Worm (Caenorhabditis elegans) whole organism, L3 larva: ENCODE results near the gene R07E5.4.

ENCODE experiments used
- R02D3.7 ChIP-seq: fragments of 150-350 bp; optimal IDR thresholded peaks from 2 replicates; lab custom pipeline; 2014; ENCODE audit warnings: missing biosample characterization, missing genetic modification characterization
- ZK546.5 ChIP-seq: sonication (generic microtip); optimal IDR thresholded peaks from 2 replicates; lab custom pipeline; 2017; ENCODE audit warnings: missing biosample characterization, missing genetic modification characterization
- aly-2 ChIP-seq: fragments of 150-350 bp; optimal IDR thresholded peaks from 2 replicates; lab custom pipeline; 2014; ENCODE audit warnings: missing biosample characterization, missing genetic modification characterization
- ama-1 ChIP-seq: fragments of 150-350 bp; optimal IDR thresholded peaks from 2 replicates; lab custom pipeline; 2018
- ceh-16 ChIP-seq: sonication (generic microtip); optimal IDR thresholded peaks from 2 replicates; lab custom pipeline; 2017; ENCODE audit warnings: missing biosample characterization, missing genetic modification characterization
- ceh-28 ChIP-seq: fragments of 150-350 bp; optimal IDR thresholded peaks from 2 replicates; lab custom pipeline; 2014; ENCODE audit warnings: missing biosample characterization, missing genetic modification reagents, missing genetic modification characterization
- ceh-82 ChIP-seq: fragments of 150-350 bp; optimal IDR thresholded peaks from 2 replicates; lab custom pipeline; 2014; ENCODE audit warnings: missing biosample characterization, missing genetic modification characterization
- ceh-9 ChIP-seq: sonication (generic microtip); optimal IDR thresholded peaks from 2 replicates; lab custom pipeline; 2018; ENCODE audit warnings: missing biosample characterization, missing genetic modification characterization
- daf-12 ChIP-seq: fragments of 150-350 bp; optimal IDR thresholded peaks from 2 replicates; lab custom pipeline; 2014; ENCODE audit warnings: missing biosample characterization, missing genetic modification reagents, missing genetic modification characterization
- egl-27 ChIP-seq: sonication (generic microtip); optimal IDR thresholded peaks from 4 replicates; lab custom pipeline; 2017; ENCODE audit warnings: missing biosample characterization, missing genetic modification reagents, missing genetic modification characterization
- elt-2 ChIP-seq: sonication (generic microtip); optimal IDR thresholded peaks from 2 replicates; lab custom pipeline; 2016; ENCODE audit warnings: missing genetic modification reagents, mild to moderate bottlenecking, missing genetic modification characterization, missing compliant biosample characterization
- elt-3 ChIP-seq, 3 experiments: fragments of 150-350 bp in 1 of 3; sonication (generic microtip) in 2 of 3; optimal IDR thresholded peaks; 2 replicates in 2 of 3; 4 replicates in 1 of 3; lab custom pipeline; 2014 to 2017; ENCODE audit warnings: missing biosample characterization in 3 of 3, missing genetic modification characterization in 3 of 3
- fkh-2 ChIP-seq: fragments of 150-350 bp; optimal IDR thresholded peaks from 2 replicates; lab custom pipeline; 2014; ENCODE audit warnings: missing biosample characterization, missing genetic modification reagents, missing genetic modification characterization
- fos-1 ChIP-seq: fragments of 150-350 bp; optimal IDR thresholded peaks from 2 replicates; lab custom pipeline; 2014; ENCODE audit warnings: missing biosample characterization, missing genetic modification characterization
- hmg-11 ChIP-seq: sonication (generic microtip); optimal IDR thresholded peaks from 2 replicates; lab custom pipeline; 2016; ENCODE audit warnings: missing genetic modification characterization, missing compliant biosample characterization
- jun-1 ChIP-seq: fragments of 150-350 bp; optimal IDR thresholded peaks from 2 replicates; lab custom pipeline; 2014; ENCODE audit warnings: missing biosample characterization, missing genetic modification reagents, missing genetic modification characterization
- lin-15B ChIP-seq: fragments of 150-350 bp; optimal IDR thresholded peaks from 2 replicates; lab custom pipeline; 2014; ENCODE audit warnings: missing biosample characterization, missing genetic modification characterization
- lin-39 ChIP-seq: fragments of 150-350 bp; optimal IDR thresholded peaks from 2 replicates; lab custom pipeline; 2018; ENCODE audit warnings: missing biosample characterization, missing genetic modification reagents, missing genetic modification characterization
- lsy-12 ChIP-seq: sonication (generic microtip); optimal IDR thresholded peaks from 2 replicates; lab custom pipeline; 2016; ENCODE audit warnings: mild to moderate bottlenecking, missing genetic modification characterization, missing compliant biosample characterization
- mml-1 ChIP-seq: fragments of 150-350 bp; sonication (generic microtip); optimal IDR thresholded peaks from 3 replicates; lab custom pipeline; 2014; ENCODE audit warnings: missing biosample characterization, missing genetic modification characterization
- nfya-1 ChIP-seq: sonication (generic microtip); optimal IDR thresholded peaks from 2 replicates; lab custom pipeline; 2017; ENCODE audit warnings: missing genetic modification characterization, mild to moderate bottlenecking, missing compliant biosample characterization, antibody characterized with exemption, moderate library complexity; ENCODE audit not compliant: insufficient read depth
- nhr-11 ChIP-seq: fragments of 150-350 bp; optimal IDR thresholded peaks from 2 replicates; lab custom pipeline; 2014; ENCODE audit warnings: missing biosample characterization, missing genetic modification characterization
- nhr-12 ChIP-seq: fragments of 150-350 bp; optimal IDR thresholded peaks from 2 replicates; lab custom pipeline; 2014; ENCODE audit warnings: missing biosample characterization, missing genetic modification characterization
- nhr-23 ChIP-seq: fragments of 150-350 bp; optimal IDR thresholded peaks from 2 replicates; lab custom pipeline; 2014; ENCODE audit warnings: missing biosample characterization, missing genetic modification reagents, missing genetic modification characterization
- nhr-237 ChIP-seq: fragments of 150-350 bp; optimal IDR thresholded peaks from 2 replicates; lab custom pipeline; 2014; ENCODE audit warnings: missing biosample characterization, missing genetic modification characterization
- nhr-25 ChIP-seq: sonication (generic microtip); optimal IDR thresholded peaks from 2 replicates; lab custom pipeline; 2017; ENCODE audit warnings: missing biosample characterization, missing genetic modification characterization
- nhr-28 ChIP-seq: fragments of 150-350 bp; optimal IDR thresholded peaks from 2 replicates; lab custom pipeline; 2014; ENCODE audit warnings: missing biosample characterization, missing genetic modification characterization
- nhr-43 ChIP-seq: sonication (generic microtip); optimal IDR thresholded peaks from 2 replicates; lab custom pipeline; 2016; ENCODE audit warnings: mild to moderate bottlenecking, missing genetic modification characterization, missing compliant biosample characterization; ENCODE audit not compliant: poor library complexity, severe bottlenecking
- nhr-67 ChIP-seq: fragments of 150-350 bp; optimal IDR thresholded peaks from 2 replicates; lab custom pipeline; 2014; ENCODE audit warnings: missing biosample characterization, missing genetic modification characterization
- nhr-76 ChIP-seq: fragments of 150-350 bp; sonication (generic microtip); optimal IDR thresholded peaks from 5 replicates; lab custom pipeline; 2014; ENCODE audit warnings: missing biosample characterization, missing genetic modification characterization
- nhr-77 ChIP-seq: fragments of 150-350 bp; optimal IDR thresholded peaks from 2 replicates; lab custom pipeline; 2014; ENCODE audit warnings: missing biosample characterization, missing genetic modification characterization
- pha-4 ChIP-seq: fragments of 150-350 bp; optimal IDR thresholded peaks from 2 replicates; lab custom pipeline; 2014; ENCODE audit warnings: missing biosample characterization, missing genetic modification reagents, missing genetic modification characterization
- skn-1 ChIP-seq: fragments of 150-350 bp; optimal IDR thresholded peaks from 2 replicates; lab custom pipeline; 2014; ENCODE audit warnings: missing biosample characterization, missing genetic modification characterization
- snpc-4 ChIP-seq: fragments of 150-350 bp; optimal IDR thresholded peaks from 2 replicates; lab custom pipeline; 2014; ENCODE audit warnings: missing biosample characterization, missing genetic modification characterization
- ztf-11 ChIP-seq: fragments of 150-350 bp; optimal IDR thresholded peaks from 2 replicates; lab custom pipeline; 2014; ENCODE audit warnings: missing biosample characterization, missing genetic modification characterization
- ztf-4 ChIP-seq: fragments of 150-350 bp; optimal IDR thresholded peaks from 2 replicates; lab custom pipeline; 2014; ENCODE audit warnings: missing biosample characterization, missing genetic modification characterization

Gene R07E5.4

DNA sequence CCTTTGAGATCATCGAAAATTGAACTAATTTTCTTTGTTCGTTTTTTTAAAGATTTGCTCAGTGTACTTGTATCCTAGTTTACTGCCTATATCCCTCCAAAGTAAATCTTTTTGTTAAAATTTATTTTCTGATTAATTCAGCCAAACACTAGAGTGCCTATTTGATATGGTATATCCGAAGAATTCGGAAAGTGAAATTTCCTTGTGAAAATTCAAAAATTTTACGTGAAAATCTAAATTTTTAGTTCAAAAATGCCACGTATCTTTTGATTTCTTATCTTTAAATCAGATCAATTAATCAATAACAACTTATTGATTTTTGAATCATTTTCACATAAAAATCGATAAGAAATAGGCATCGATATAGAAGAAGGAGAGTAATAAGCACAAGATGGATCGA, 3.9 kb downstream of the R07E5.4 start, which contains the start of gene R07E5.6:
TSS of gene R07E5.6 (plus strand) at position 301 of the 400 bp plus-strand sequence.
- TF ChIP-seq pha-4 (tag; lab: Kevin White, UChicago) (no peak), aly-2 (no peak), ceh-28 (tag; lab: Kevin White, UChicago) (peak; percentile 41), daf-12 (tag; lab: Kevin White, UChicago) (no peak)

DNA sequence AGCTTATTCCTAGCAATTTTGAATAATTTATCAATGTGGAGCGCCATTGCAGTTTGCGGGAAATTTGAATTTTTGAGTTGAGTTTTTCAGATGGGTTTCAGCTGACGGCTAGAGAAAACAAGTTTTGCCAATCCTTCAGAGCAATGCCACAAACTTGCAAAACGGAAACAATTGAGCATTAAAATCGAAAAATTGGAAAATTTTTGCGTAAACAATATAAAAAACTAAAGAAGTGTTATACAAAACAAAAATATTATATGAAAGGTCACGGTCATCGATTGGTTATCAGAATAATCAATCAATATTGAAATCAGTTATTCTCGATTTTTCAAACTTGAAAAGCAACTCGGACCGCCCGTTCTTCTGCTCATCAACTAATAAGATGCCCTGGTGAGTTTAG, 6.5 kb downstream of the R07E5.4 start, which contains the start of gene R07E5.15:
TSS of gene R07E5.15 (plus strand) at position 301 of the 400 bp plus-strand sequence.
- no peak for TF ChIP-seq ceh-9
- no peak for TF ChIP-seq nhr-28
- no peak for TF ChIP-seq ztf-4 (tag; lab: Kevin White, UChicago)
- no peak for TF ChIP-seq egl-27
- TF ChIP-seq lsy-12 = no peak
- no peak for TF ChIP-seq nhr-76 (tag; lab: Kevin White, UChicago)

DNA sequence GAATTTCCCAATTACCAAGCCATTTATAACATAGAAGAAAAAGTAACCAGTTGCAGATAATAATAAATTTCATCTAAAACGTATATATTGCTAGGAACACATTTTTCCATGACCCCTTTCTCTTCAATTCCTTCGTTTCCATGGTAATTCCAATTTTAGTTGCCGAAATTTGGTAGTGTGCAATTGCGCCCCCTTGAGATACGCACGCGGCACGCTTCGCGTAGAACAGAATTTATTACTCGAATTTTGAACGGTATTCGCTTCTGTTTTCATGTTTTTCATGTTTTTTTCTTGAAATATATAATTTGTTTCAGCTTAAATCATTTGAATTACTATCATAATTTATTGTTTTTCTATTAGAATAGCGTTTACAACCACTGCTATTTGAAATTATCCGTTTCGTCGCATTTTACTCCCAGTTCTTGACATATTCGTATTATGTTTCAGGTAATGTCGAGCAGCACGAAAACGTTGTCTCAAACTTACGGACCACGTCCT, 9.8 kb downstream of the R07E5.4 start, which contains the start of the genes R07E5.17 and snfc-5:
TSS of gene R07E5.17 (minus strand) at position 98 of the 498 bp plus-strand sequence.
TSS of gene snfc-5 (plus strand) at position 448 of the 498 bp plus-strand sequence.
- no peak for TF ChIP-seq ztf-4 (tag; lab: Kevin White, UChicago)
- peak; percentile 31 for TF ChIP-seq nhr-23 (tag; lab: Kevin White, UChicago)
- TF ChIP-seq fkh-2 (tag; lab: Kevin White, UChicago) = no peak
- TF ChIP-seq ama-1 = no peak
- TF ChIP-seq fos-1 (tag; lab: Kevin White, UChicago) = no peak
- no peak for TF ChIP-seq mml-1 (tag; lab: Kevin White, UChicago)
- TF ChIP-seq ceh-82 = no peak
- TF ChIP-seq ceh-9 = no peak
- peak; percentile 77 for TF ChIP-seq lin-15B (tag; lab: Kevin White, UChicago)
- TF ChIP-seq nhr-25 (tag; lab: Kevin White, UChicago) = peak; percentile 9
- peak; percentile 23 for TF ChIP-seq lin-39
- no peak for TF ChIP-seq nhr-67
- peak; percentile 60 for TF ChIP-seq nfya-1 (tag; lab: Kevin White, UChicago)
- no peak for TF ChIP-seq ceh-16 (tag; lab: Kevin White, UChicago)
- no peak for TF ChIP-seq ZK546.5 (tag; lab: Kevin White, UChicago)
- peak; percentile 2 for TF ChIP-seq snpc-4 (tag; lab: Kevin White, UChicago)
- TF ChIP-seq elt-2 (tag; lab: Kevin White, UChicago) = peak; percentile 12
- TF ChIP-seq jun-1 (tag; lab: Kevin White, UChicago) = no peak
- no peak for TF ChIP-seq elt-3 (tag; optimal IDR thresholded peaks at IDR 0.05; lab: Kevin White, UChicago)
- TF ChIP-seq nhr-237 (tag; lab: Kevin White, UChicago) = no peak

DNA sequence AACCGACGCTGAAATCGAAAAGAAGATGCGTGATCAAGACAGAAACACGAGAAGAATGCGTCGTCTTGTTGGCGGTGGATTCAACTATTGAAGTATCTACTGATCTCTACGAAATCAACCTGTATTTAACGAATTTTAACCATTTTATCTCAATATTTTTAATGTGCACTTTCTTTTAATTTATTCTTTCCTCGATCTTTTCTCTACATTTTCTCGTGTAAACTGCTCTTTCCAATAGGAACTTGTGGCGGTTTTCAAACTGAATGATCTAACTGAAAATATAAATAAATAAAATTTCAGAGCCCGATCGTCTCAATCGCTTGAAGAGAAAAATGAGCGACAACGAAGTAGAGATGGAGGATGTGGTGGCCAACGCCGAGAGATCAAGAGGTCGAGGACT, 11.4 kb downstream of the R07E5.4 start, which contains the start of gene rnp-4:
TSS of gene rnp-4 (plus strand) at position 301 of the 400 bp plus-strand sequence.
- no peak for TF ChIP-seq nhr-43 (tag; lab: Kevin White, UChicago)
- no peak for TF ChIP-seq elt-3 (tag; optimal IDR thresholded peaks at IDR 0.05; lab: Kevin White, UChicago)
- no peak for TF ChIP-seq nhr-23 (tag; lab: Kevin White, UChicago)
- no peak for TF ChIP-seq nhr-77
- no peak for TF ChIP-seq ceh-9
- no peak for TF ChIP-seq nhr-25 (tag; lab: Kevin White, UChicago)
- no peak for TF ChIP-seq aly-2
- no peak for TF ChIP-seq nfya-1 (tag; lab: Kevin White, UChicago)
- no peak for TF ChIP-seq skn-1 (tag; lab: Kevin White, UChicago)
- no peak for TF ChIP-seq ztf-11
- TF ChIP-seq nhr-12 (tag; lab: Kevin White, UChicago) = no peak
- TF ChIP-seq snpc-4 (tag; lab: Kevin White, UChicago) = no peak

DNA sequence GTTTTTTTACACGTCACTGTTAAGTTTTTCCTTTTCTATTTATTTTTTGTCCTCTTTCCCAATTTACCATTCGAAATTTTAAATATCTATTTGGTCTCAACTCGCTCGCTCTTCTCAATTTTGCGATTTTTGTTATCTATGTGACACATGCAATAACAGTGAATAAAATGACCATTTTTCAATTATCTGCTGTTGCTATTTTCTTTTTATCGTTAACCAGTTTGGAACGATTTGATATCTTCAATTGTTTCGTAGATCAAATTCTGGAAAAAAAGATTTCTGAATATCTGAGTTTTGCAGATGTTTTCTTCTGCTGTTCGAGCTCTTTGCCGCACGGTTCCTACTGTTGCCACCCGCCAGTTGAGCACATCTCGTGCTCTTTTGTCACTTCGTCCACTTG, 12.5 kb downstream of the R07E5.4 start, which contains the start of gene prdx-3:
TSS of gene prdx-3 (plus strand) at position 301 of the 400 bp plus-strand sequence.
- no peak for TF ChIP-seq ztf-11
- no peak for TF ChIP-seq mml-1 (tag; lab: Kevin White, UChicago)
- no peak for TF ChIP-seq daf-12 (tag; lab: Kevin White, UChicago)
- no peak for TF ChIP-seq lin-15B (tag; lab: Kevin White, UChicago)
- no peak for TF ChIP-seq R02D3.7 (tag; lab: Kevin White, UChicago)
- no peak for TF ChIP-seq nhr-11 (tag; lab: Kevin White, UChicago)
- no peak for TF ChIP-seq hmg-11
- TF ChIP-seq, all 47 proteins: peak for 0
